Worm (Caenorhabditis elegans) whole organism, L4/young adult: Measurements from ENCODE around the gene H37A05.4.
A peak's percentile ranks its signal among the peaks of the same experiment; 100 is the strongest.

Experiments
- W03F9.2 ChIP-seq: fragments of 150-350 bp; optimal IDR thresholded peaks from 2 replicates; lab custom pipeline; 2014; ENCODE audit warnings: missing biosample characterization, missing genetic modification characterization
- dao-5 ChIP-seq: sonication (generic microtip); optimal IDR thresholded peaks from 2 replicates; lab custom pipeline; 2016; ENCODE audit warnings: missing genotype, missing genetic modification characterization, moderate library complexity, missing compliant biosample characterization
- him-1 ChIP-seq: sonication (generic microtip); optimal IDR thresholded peaks from 2 replicates; lab custom pipeline; 2016; ENCODE audit warnings: missing genotype, missing genetic modification reagents, missing genetic modification characterization, missing compliant biosample characterization

DNA sequence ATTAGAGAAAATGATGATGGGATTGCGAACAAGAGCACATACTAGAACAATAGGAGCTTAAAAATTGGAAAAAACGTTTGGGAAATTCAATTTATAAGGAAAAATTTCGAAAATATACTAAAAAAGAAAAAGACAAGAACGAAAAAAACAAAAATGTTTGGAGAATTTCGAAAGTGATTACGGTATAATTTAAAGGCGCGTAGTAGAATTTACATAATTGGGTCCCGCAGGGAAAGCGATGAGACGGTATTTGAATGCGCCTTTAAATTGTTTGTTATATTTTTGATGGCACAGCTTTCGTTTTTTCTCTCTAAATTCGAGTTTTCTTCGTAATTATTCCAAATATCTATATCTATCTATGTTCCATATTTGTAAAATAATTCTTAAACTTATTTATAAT is 10.5 kb upstream of the H37A05.4 start:
- TF ChIP-seq W03F9.2 (peak; percentile 68), him-1 (tag; lab: Kevin White, UChicago) (no peak), dao-5 (tag; lab: Kevin White, UChicago) (no peak)
